Worm (Caenorhabditis elegans): ENCODE data around the gene ZK1073.1.

DNA sequence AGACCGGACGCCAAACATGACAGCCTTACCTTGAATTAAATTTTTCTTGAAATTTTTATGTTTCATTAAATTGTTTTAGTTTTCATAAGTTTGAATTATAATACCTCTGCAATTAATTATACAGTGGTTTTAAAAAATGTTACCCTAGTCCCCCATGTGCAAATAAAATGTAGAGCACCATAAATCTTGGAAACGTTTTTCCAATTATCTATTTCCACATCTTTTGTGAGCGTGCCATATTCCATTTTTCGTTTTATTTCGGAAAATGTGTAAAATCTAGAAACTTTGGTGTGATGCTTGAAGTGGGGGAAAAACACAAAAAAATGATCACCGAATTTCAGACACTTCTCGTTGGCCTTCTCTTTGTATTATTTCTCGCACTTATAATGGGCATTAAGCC lies 6.0 kb downstream of the ZK1073.1 start:
- TF ChIP-seq zag-1 (tag; optimal IDR thresholded peaks at IDR 0.05) (no peak), ztf-4 (tag; optimal IDR thresholded peaks at IDR 0.05) (no peak), skn-1 (tag; optimal IDR thresholded peaks at IDR 0.05) (no peak), lin-15B (tag; optimal IDR thresholded peaks at IDR 0.05) (no peak)

All from whole organism, L3 larva.